Worm (Caenorhabditis elegans) whole organism, L3 larva: ENCODE data around the gene C08D8.7.

Experiments used
- R02D3.7 ChIP-seq: fragments of 150-350 bp; optimal IDR thresholded peaks from 2 replicates; lab custom pipeline; 2014; ENCODE audit warnings: missing biosample characterization, missing genetic modification characterization
- ceh-28 ChIP-seq: fragments of 150-350 bp; optimal IDR thresholded peaks from 2 replicates; lab custom pipeline; 2014; ENCODE audit warnings: missing biosample characterization, missing genetic modification reagents, missing genetic modification characterization
- ceh-82 ChIP-seq: fragments of 150-350 bp; optimal IDR thresholded peaks from 2 replicates; lab custom pipeline; 2014; ENCODE audit warnings: missing biosample characterization, missing genetic modification characterization
- ceh-9 ChIP-seq: sonication (generic microtip); optimal IDR thresholded peaks from 2 replicates; lab custom pipeline; 2018; ENCODE audit warnings: missing biosample characterization, missing genetic modification characterization
- daf-12 ChIP-seq: fragments of 150-350 bp; optimal IDR thresholded peaks from 2 replicates; lab custom pipeline; 2014; ENCODE audit warnings: missing biosample characterization, missing genetic modification reagents, missing genetic modification characterization
- egl-27 ChIP-seq: sonication (generic microtip); optimal IDR thresholded peaks from 4 replicates; lab custom pipeline; 2017; ENCODE audit warnings: missing biosample characterization, missing genetic modification reagents, missing genetic modification characterization
- egl-5 ChIP-seq: fragments of 150-350 bp; optimal IDR thresholded peaks from 2 replicates; lab custom pipeline; 2017; ENCODE audit warnings: missing biosample characterization, missing genetic modification reagents, missing genetic modification characterization, inconsistent platforms
- elt-1 ChIP-seq: fragments of 150-350 bp; optimal IDR thresholded peaks from 2 replicates; lab custom pipeline; 2014; ENCODE audit warnings: missing biosample characterization, missing genetic modification characterization
- elt-2 ChIP-seq: sonication (generic microtip); optimal IDR thresholded peaks from 2 replicates; lab custom pipeline; 2016; ENCODE audit warnings: missing genetic modification reagents, mild to moderate bottlenecking, missing genetic modification characterization, missing compliant biosample characterization
- elt-3 ChIP-seq, 3 experiments: fragments of 150-350 bp in 1 of 3; sonication (generic microtip) in 2 of 3; optimal IDR thresholded peaks; 2 replicates in 2 of 3; 4 replicates in 1 of 3; lab custom pipeline; 2014 to 2017; ENCODE audit warnings: missing biosample characterization in 3 of 3, missing genetic modification characterization in 3 of 3
- eor-1 ChIP-seq, 2 experiments: fragments of 150-350 bp; optimal IDR thresholded peaks; 2 replicates each; lab custom pipeline; 2014 to 2018; ENCODE audit warnings: missing biosample characterization in 2 of 2, missing genetic modification characterization in 2 of 2
- fkh-2 ChIP-seq: fragments of 150-350 bp; optimal IDR thresholded peaks from 2 replicates; lab custom pipeline; 2014; ENCODE audit warnings: missing biosample characterization, missing genetic modification reagents, missing genetic modification characterization
- fos-1 ChIP-seq: fragments of 150-350 bp; optimal IDR thresholded peaks from 2 replicates; lab custom pipeline; 2014; ENCODE audit warnings: missing biosample characterization, missing genetic modification characterization
- hmg-11 ChIP-seq: sonication (generic microtip); optimal IDR thresholded peaks from 2 replicates; lab custom pipeline; 2016; ENCODE audit warnings: missing genetic modification characterization, missing compliant biosample characterization
- jun-1 ChIP-seq: fragments of 150-350 bp; optimal IDR thresholded peaks from 2 replicates; lab custom pipeline; 2014; ENCODE audit warnings: missing biosample characterization, missing genetic modification reagents, missing genetic modification characterization
- lin-39 ChIP-seq: fragments of 150-350 bp; optimal IDR thresholded peaks from 2 replicates; lab custom pipeline; 2018; ENCODE audit warnings: missing biosample characterization, missing genetic modification reagents, missing genetic modification characterization
- lsy-12 ChIP-seq: sonication (generic microtip); optimal IDR thresholded peaks from 2 replicates; lab custom pipeline; 2016; ENCODE audit warnings: mild to moderate bottlenecking, missing genetic modification characterization, missing compliant biosample characterization
- mdl-1 ChIP-seq: fragments of 150-350 bp; optimal IDR thresholded peaks from 2 replicates; lab custom pipeline; 2014; ENCODE audit warnings: missing biosample characterization, missing genetic modification characterization
- mml-1 ChIP-seq: fragments of 150-350 bp; sonication (generic microtip); optimal IDR thresholded peaks from 3 replicates; lab custom pipeline; 2014; ENCODE audit warnings: missing biosample characterization, missing genetic modification characterization
- nhr-11 ChIP-seq: fragments of 150-350 bp; optimal IDR thresholded peaks from 2 replicates; lab custom pipeline; 2014; ENCODE audit warnings: missing biosample characterization, missing genetic modification characterization
- nhr-12 ChIP-seq: fragments of 150-350 bp; optimal IDR thresholded peaks from 2 replicates; lab custom pipeline; 2014; ENCODE audit warnings: missing biosample characterization, missing genetic modification characterization
- nhr-23 ChIP-seq: fragments of 150-350 bp; optimal IDR thresholded peaks from 2 replicates; lab custom pipeline; 2014; ENCODE audit warnings: missing biosample characterization, missing genetic modification reagents, missing genetic modification characterization
- nhr-237 ChIP-seq: fragments of 150-350 bp; optimal IDR thresholded peaks from 2 replicates; lab custom pipeline; 2014; ENCODE audit warnings: missing biosample characterization, missing genetic modification characterization
- nhr-25 ChIP-seq: sonication (generic microtip); optimal IDR thresholded peaks from 2 replicates; lab custom pipeline; 2017; ENCODE audit warnings: missing biosample characterization, missing genetic modification characterization
- nhr-28 ChIP-seq: fragments of 150-350 bp; optimal IDR thresholded peaks from 2 replicates; lab custom pipeline; 2014; ENCODE audit warnings: missing biosample characterization, missing genetic modification characterization
- nhr-43 ChIP-seq: sonication (generic microtip); optimal IDR thresholded peaks from 2 replicates; lab custom pipeline; 2016; ENCODE audit warnings: mild to moderate bottlenecking, missing genetic modification characterization, missing compliant biosample characterization; ENCODE audit not compliant: poor library complexity, severe bottlenecking
- nhr-67 ChIP-seq: fragments of 150-350 bp; optimal IDR thresholded peaks from 2 replicates; lab custom pipeline; 2014; ENCODE audit warnings: missing biosample characterization, missing genetic modification characterization
- nhr-77 ChIP-seq: fragments of 150-350 bp; optimal IDR thresholded peaks from 2 replicates; lab custom pipeline; 2014; ENCODE audit warnings: missing biosample characterization, missing genetic modification characterization
- pha-4 ChIP-seq: fragments of 150-350 bp; optimal IDR thresholded peaks from 2 replicates; lab custom pipeline; 2014; ENCODE audit warnings: missing biosample characterization, missing genetic modification reagents, missing genetic modification characterization
- pqm-1 ChIP-seq: fragments of 150-350 bp; optimal IDR thresholded peaks from 2 replicates; lab custom pipeline; 2017; ENCODE audit warnings: missing biosample characterization, missing genetic modification characterization, inconsistent platforms
- sea-2 ChIP-seq: fragments of 150-350 bp; sonication (generic microtip); optimal IDR thresholded peaks from 4 replicates; lab custom pipeline; 2014; ENCODE audit warnings: missing biosample characterization, missing genetic modification reagents, missing genetic modification characterization
- skn-1 ChIP-seq: fragments of 150-350 bp; optimal IDR thresholded peaks from 2 replicates; lab custom pipeline; 2014; ENCODE audit warnings: missing biosample characterization, missing genetic modification characterization
- unc-62 ChIP-seq: fragments of 150-350 bp; sonication (generic microtip); optimal IDR thresholded peaks from 4 replicates; lab custom pipeline; 2014; ENCODE audit warnings: missing biosample characterization, missing genetic modification reagents, missing genetic modification characterization
- ztf-4 ChIP-seq: fragments of 150-350 bp; optimal IDR thresholded peaks from 2 replicates; lab custom pipeline; 2014; ENCODE audit warnings: missing biosample characterization, missing genetic modification characterization

C08D8.7 gene

DNA sequence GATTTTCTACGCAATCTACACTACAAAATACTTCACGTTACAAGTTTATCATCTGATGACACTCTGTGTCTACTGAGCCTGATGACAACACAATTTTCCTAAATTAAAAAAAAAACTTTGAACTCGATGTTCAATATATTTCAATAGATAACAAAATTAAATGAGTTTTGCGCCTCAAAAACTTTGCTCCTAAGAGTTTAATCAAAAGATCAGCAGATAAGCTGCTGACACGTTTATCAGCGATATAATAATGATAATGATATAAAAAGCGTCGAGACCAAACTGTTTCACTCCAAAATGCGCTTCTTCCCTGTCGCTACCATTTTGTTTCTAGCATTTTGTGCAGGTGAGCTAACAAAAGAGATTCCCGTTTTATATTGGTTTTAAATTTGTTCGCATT, 33.3 kb upstream of the C08D8.7 start, which contains the start of gene clec-218:
TSS of gene clec-218 (plus strand) at position 262 of the 400 bp plus-strand sequence.
- TF ChIP-seq pqm-1 (peak; percentile 78), elt-2 (tag; lab: Kevin White, UChicago) (peak; percentile 90), egl-27 (tag; lab: Kevin White, UChicago) (no peak)

DNA sequence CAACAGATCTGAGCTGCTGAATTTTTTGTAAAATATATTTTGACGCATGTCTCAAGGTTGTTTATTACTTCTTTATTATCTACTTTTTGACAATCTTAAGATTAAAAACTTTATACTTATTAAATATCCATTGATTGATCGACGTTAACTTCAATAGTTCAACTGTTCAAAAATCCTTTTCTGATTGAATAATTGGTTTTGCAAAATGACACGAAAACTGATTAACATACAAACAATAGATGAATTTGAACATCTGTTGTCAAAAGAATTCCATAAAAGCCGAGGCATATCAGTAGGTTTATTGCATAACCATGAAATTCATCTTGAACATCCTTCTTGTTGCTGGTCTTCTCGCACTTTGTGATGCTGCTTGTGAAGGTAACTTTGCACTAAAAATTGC, 29.8 kb upstream of the C08D8.7 start, which contains the start of gene W02D7.12:
TSS of gene W02D7.12 (plus strand) at position 301 of the 400 bp plus-strand sequence.
- no peak for TF ChIP-seq pqm-1
- no peak for TF ChIP-seq elt-1
- no peak for TF ChIP-seq mdl-1 (tag; lab: Kevin White, UChicago)
- TF ChIP-seq skn-1 (tag; lab: Kevin White, UChicago) = no peak
- no peak for TF ChIP-seq nhr-237
- TF ChIP-seq fkh-2 (tag; lab: Kevin White, UChicago) = no peak
- no peak for TF ChIP-seq eor-1 (tag; optimal IDR thresholded peaks at IDR 0.05; lab: Kevin White, UChicago)
- no peak for TF ChIP-seq sea-2
- TF ChIP-seq ztf-4 (tag; lab: Kevin White, UChicago) = no peak
- TF ChIP-seq hmg-11 (tag; lab: Kevin White, UChicago) = no peak
- TF ChIP-seq nhr-43 (tag; lab: Kevin White, UChicago) = no peak
- TF ChIP-seq jun-1 = no peak
- no peak for TF ChIP-seq elt-3 (tag; optimal IDR thresholded peaks at IDR 0.05; lab: Kevin White, UChicago)
- TF ChIP-seq nhr-12 (tag; lab: Kevin White, UChicago) = no peak
- TF ChIP-seq nhr-25 (tag; lab: Kevin White, UChicago) = no peak
- no peak for TF ChIP-seq nhr-67

DNA sequence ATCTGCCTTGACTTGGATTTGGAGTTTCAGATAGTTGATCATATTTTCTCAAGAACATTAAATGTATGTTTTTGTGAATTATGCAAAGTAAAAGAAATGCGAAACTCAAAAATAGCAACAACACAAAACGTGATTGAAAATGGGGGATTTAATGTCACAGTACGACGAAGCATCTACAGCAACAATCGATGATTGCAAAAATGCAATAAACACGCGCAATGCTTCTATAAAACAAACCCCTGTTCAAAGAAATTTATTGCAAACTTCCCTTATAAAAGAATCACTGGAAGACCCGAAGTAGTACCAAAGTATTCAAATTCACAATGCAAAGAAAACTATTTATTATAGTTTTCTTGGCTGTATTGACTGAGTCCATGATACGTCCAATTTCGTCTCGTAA, 22.9 kb upstream of the C08D8.7 start, which contains the start of gene clec-219:
TSS of gene clec-219 (plus strand) at position 301 of the 400 bp plus-strand sequence.
- TF ChIP-seq egl-5 (tag; lab: Kevin White, UChicago) (no peak), pqm-1 (no peak), daf-12 (tag; lab: Kevin White, UChicago) (no peak), ceh-82 (tag; lab: Kevin White, UChicago) (no peak), elt-1 (no peak), ceh-28 (tag; lab: Kevin White, UChicago) (no peak), fos-1 (tag; lab: Kevin White, UChicago) (no peak), fkh-2 (tag; lab: Kevin White, UChicago) (no peak), lin-39 (no peak), skn-1 (tag; lab: Kevin White, UChicago) (no peak), nhr-11 (tag; lab: Kevin White, UChicago) (no peak), lsy-12 (no peak)

DNA sequence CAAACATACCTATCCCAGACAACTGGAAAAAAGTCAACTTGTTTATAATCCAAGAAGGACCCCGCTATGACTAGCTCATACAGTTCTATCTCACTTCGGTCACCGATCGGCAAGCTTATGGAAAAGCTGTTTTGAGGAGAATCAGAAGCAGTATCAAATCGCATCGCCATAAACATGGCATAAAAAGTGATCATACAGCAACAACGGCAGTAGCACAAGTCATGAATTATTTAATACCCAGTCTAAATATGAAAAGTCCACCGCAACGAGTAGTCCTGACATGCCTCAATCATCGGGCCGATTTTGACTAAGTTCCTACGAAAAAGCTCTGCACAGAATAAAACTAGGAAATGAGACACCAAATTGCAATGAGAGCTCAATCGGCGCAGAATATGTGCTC, 17.5 kb upstream of the C08D8.7 start:
- TF ChIP-seq nhr-77 (tag; lab: Kevin White, UChicago) (no peak), unc-62 (GFP tag; lab: Kevin White, UChicago) (no peak), pqm-1 (no peak), sea-2 (no peak), lsy-12 (no peak), lin-39 (no peak), pha-4 (no peak), egl-5 (tag; lab: Kevin White, UChicago) (no peak), R02D3.7 (tag; lab: Kevin White, UChicago) (no peak)

DNA sequence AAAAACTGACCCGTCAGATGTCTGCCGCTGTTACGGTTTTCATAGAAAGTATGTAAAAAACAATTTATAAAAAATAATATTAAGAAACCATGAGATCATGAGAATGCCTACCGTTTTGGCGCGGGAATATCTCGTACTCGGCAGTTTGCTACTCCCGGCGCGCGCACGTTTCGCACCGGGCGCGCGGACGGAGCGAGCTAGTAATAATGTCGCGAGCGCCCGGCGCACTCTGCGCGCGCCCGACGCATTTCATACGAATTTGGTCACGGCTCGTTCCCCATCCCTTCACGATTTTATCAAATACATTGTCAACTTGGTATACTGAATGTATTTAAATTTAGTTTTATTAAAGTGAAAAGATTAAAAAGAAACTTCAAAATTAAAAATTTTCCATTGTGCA, 15.1 kb upstream of the C08D8.7 start:
- TF ChIP-seq lsy-12 = no peak
- TF ChIP-seq nhr-28 (tag; lab: Kevin White, UChicago) = no peak
- TF ChIP-seq mml-1 (tag; lab: Kevin White, UChicago) = no peak
- TF ChIP-seq ceh-28 (tag; lab: Kevin White, UChicago) = no peak
- no peak for TF ChIP-seq R02D3.7 (tag; lab: Kevin White, UChicago)
- TF ChIP-seq elt-2 (tag; lab: Kevin White, UChicago) = no peak
- no peak for TF ChIP-seq pqm-1
- no peak for TF ChIP-seq daf-12 (tag; lab: Kevin White, UChicago)
- TF ChIP-seq ceh-9 (tag; lab: Kevin White, UChicago) = no peak
- TF ChIP-seq ceh-82 (tag; lab: Kevin White, UChicago) = no peak
- no peak for TF ChIP-seq egl-5 (tag; lab: Kevin White, UChicago)
- no peak for TF ChIP-seq nhr-77 (tag; lab: Kevin White, UChicago)
- TF ChIP-seq nhr-23 (tag; lab: Kevin White, UChicago) = no peak
- TF ChIP-seq eor-1 (tag; optimal IDR thresholded peaks at IDR 0.05; lab: Kevin White, UChicago) = no peak
- TF ChIP-seq mdl-1 (tag; lab: Kevin White, UChicago) = no peak
- no peak for TF ChIP-seq nhr-11 (tag; lab: Kevin White, UChicago)
- no peak for TF ChIP-seq nhr-43 (tag; lab: Kevin White, UChicago)
- no peak for TF ChIP-seq nhr-237
- TF ChIP-seq, all 47 proteins: peak for 0
